Fruit fly (Drosophila melanogaster): ENCODE results near the gene RpL9.
A peak's percentile ranks its signal among the peaks of the same experiment; 100 is the strongest.

Gene RpL9

DNA sequence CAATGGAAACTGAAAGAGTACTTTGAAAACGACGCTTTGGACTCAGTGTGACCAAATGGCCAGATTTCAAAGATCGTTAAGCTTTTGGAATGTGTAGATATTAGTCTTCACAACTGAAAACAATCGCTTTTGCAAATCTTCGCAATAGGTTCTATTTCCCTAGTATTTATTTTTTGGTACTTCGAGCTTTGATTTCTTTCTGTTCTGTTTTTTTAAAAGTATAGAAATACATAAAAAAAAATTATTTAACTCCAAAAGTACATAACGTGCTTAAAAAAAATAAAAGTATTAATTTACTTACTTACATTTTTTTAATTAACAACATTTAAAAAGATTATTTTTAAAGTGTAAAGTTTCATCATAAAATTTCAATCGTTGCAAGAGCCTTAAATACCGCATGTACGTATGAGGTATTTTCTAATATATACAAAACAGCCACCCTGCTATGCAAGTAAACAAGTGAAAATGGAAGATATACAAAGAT lies 16.6 kb downstream of the RpL9 start, which contains the start of the genes piwi and CG12253 (continued):
- TF ChIP-seq wor (GFP tag; IDR thresholded peaks at IDR 0.05) (peak; percentile 75), stwl (tag; optimal IDR thresholded peaks at IDR 0.05) (peak; percentile 51), CG11560 (tag; IDR thresholded peaks at IDR 0.05) (0 out of 3 replicates have a peak, but pooled peaks have one; percentile 51), Vsx1 (GFP tag; optimal IDR thresholded peaks at IDR 0.05) (no peak), CG8290 (GFP tag; optimal IDR thresholded peaks at IDR 0.05) (peak; percentile 33), CG8290 (tag; optimal IDR thresholded peaks at IDR 0.05) (no peak), CG7928 (GFP tag; optimal IDR thresholded peaks at IDR 0.05) (peak; percentile 1), Ptx1 (GFP tag; IDR thresholded peaks at IDR 0.05) (peak; percentile 92), Lhr (GFP tag; optimal IDR thresholded peaks at IDR 0.05) (peak; percentile 48), lola (GFP tag; optimal IDR thresholded peaks at IDR 0.05) (peak in 1 of 3 experiments; percentile 88), gem (tag; optimal IDR thresholded peaks at IDR 0.05) (peak; percentile 96), CG2875 (GFP tag; optimal IDR thresholded peaks at IDR 0.05) (peak; percentile 57), CG4282 (GFP tag; optimal IDR thresholded peaks at IDR 0.05) (no peak), run (tag; optimal IDR thresholded peaks at IDR 0.05) (no peak), CG10654 (GFP tag; optimal IDR thresholded peaks at IDR 0.05) (peak; percentile 18), jumu (GFP tag; optimal IDR thresholded peaks at IDR 0.05) (no peak), esg (GFP tag; conservative IDR thresholded peaks at IDR 0.05) (peak; percentile 75), Myb (GFP tag; optimal IDR thresholded peaks at IDR 0.05) (peak; percentile 34), schlank (tag; optimal IDR thresholded peaks at IDR 0.05) (peak; percentile 7), pum (GFP tag; optimal IDR thresholded peaks at IDR 0.05) (peak; percentile 28), Hsf (GFP tag; optimal IDR thresholded peaks at IDR 0.05) (peak; percentile 77), CG18262 (tag; optimal IDR thresholded peaks at IDR 0.05) (peak; percentile 57), Xrp1 (GFP tag; IDR thresholded peaks at IDR 0.05) (peak; percentile 27; the same call in 1 of the 2 replicates), tio (GFP tag; optimal IDR thresholded peaks at IDR 0.05) (peak; percentile 82), dysf (GFP tag; IDR thresholded peaks at IDR 0.05) (peak; percentile 89), CG34376 (GFP tag; optimal IDR thresholded peaks at IDR 0.05) (no peak), PHDP (tag; optimal IDR thresholded peaks at IDR 0.05) (peak; percentile 87), row (GFP tag; IDR thresholded peaks at IDR 0.05) (peak; percentile 83), Xbp1 (GFP tag; optimal IDR thresholded peaks at IDR 0.05) (peak; percentile 83), lilli (GFP tag; optimal IDR thresholded peaks at IDR 0.05) (peak; percentile 62), CG14710 (tag; optimal IDR thresholded peaks at IDR 0.05) (peak; percentile 59), NK7.1 (GFP tag; optimal IDR thresholded peaks at IDR 0.05) (no peak), CG1832 (GFP tag; optimal IDR thresholded peaks at IDR 0.05) (no peak), CG32767 (GFP tag; IDR thresholded peaks at IDR 0.05) (peak; percentile 81; the same call in 1 of the 2 replicates), CG10321 (GFP tag; IDR thresholded peaks at IDR 0.05) (no peak), NfI (GFP tag; optimal IDR thresholded peaks at IDR 0.05) (peak; percentile 71), Rfx (GFP tag; IDR thresholded peaks at IDR 0.05) (peak; percentile 83), bigmax (GFP tag; optimal IDR thresholded peaks at IDR 0.05) (no peak), CG12299 (tag; optimal IDR thresholded peaks at IDR 0.05) (peak; percentile 69), eve (GFP tag; optimal IDR thresholded peaks at IDR 0.05) (no peak), Spps (tag; optimal IDR thresholded peaks at IDR 0.05) (peak; percentile 14), fd3F (GFP tag; optimal IDR thresholded peaks at IDR 0.05) (peak; percentile 85), jing (GFP tag; optimal IDR thresholded peaks at IDR 0.05) (no peak), odd (GFP tag; optimal IDR thresholded peaks at IDR 0.05) (peak; percentile 54), dimm (GFP tag; IDR thresholded peaks at IDR 0.05) (no peak), ato (GFP tag; IDR thresholded peaks at IDR 0.05; ENCODE audit: partially characterized antibody) (no peak), sd (tag; optimal IDR thresholded peaks at IDR 0.05) (no peak), CG9437 (GFP tag; optimal IDR thresholded peaks at IDR 0.05) (peak; percentile 72), gfzf (GFP tag; optimal IDR thresholded peaks at IDR 0.05) (peak; percentile 69), ro (GFP tag; IDR thresholded peaks at IDR 0.05) (peak; percentile 64; the same call in 1 of the 2 replicates), dmrt99B (tag; optimal IDR thresholded peaks at IDR 0.05) (no peak)

Data from whole organism, embryonic.